Fruit fly (Drosophila melanogaster) whole organism, prepupa: Measurements from ENCODE around the gene CG3719.
A peak's percentile ranks its signal among the peaks of the same experiment; 100 is the strongest.

Experiments
- Blimp-1 ChIP-seq: fragments of 200-800 bp; sonication (Bioruptor generic); optimal IDR thresholded peaks from 3 replicates; lab custom pipeline; 2017; ENCODE audit warnings: missing biosample characterization, missing genetic modification characterization, mild to moderate bottlenecking, moderate library complexity, missing genetic modification reagents
- CG10631 ChIP-seq: fragments of 200-800 bp; sonication (Bioruptor generic); optimal IDR thresholded peaks from 2 replicates; lab custom pipeline; 2016; ENCODE audit warnings: missing biosample characterization, missing genetic modification characterization
- CG11294 ChIP-seq: fragments of 200-800 bp; sonication (Bioruptor generic); IDR thresholded peaks from 2 replicates; pipeline ENCODE4 v1.3.6; 2022; ENCODE audit warnings: missing biosample characterization, missing genetic modification characterization
- CG11762 ChIP-seq: fragments of 200-800 bp; sonication (Bioruptor generic); optimal IDR thresholded peaks from 3 replicates; lab custom pipeline; 2016; ENCODE audit warnings: missing biosample characterization, missing genetic modification characterization; ENCODE audit not compliant: insufficient read depth
- CG11902 ChIP-seq: fragments of 200-800 bp; sonication (Bioruptor generic); optimal IDR thresholded peaks from 3 replicates; lab custom pipeline; 2016; ENCODE audit warnings: missing biosample characterization, missing genetic modification characterization
- CG15336 ChIP-seq: fragments of 200-800 bp; sonication (Bioruptor generic); IDR thresholded peaks from 2 replicates; pipeline ENCODE4 v1.3.6; 2022; ENCODE audit warnings: missing biosample characterization, missing genetic modification characterization
- CG1621 ChIP-seq: fragments of 200-800 bp; sonication (Bioruptor generic); optimal IDR thresholded peaks from 3 replicates; lab custom pipeline; 2018; ENCODE audit warnings: missing biosample characterization, mild to moderate bottlenecking, missing genetic modification characterization
- CG32006 ChIP-seq: fragments of 200-800 bp; sonication (Bioruptor generic); optimal IDR thresholded peaks from 3 replicates; lab custom pipeline; 2017; ENCODE audit warnings: missing biosample characterization, mild to moderate bottlenecking, missing genetic modification characterization
- CG34406 ChIP-seq: fragments of 200-800 bp; sonication (Bioruptor generic); optimal IDR thresholded peaks from 3 replicates; lab custom pipeline; 2016; ENCODE audit warnings: missing biosample characterization, missing genetic modification characterization
- CG3919 ChIP-seq: fragments of 200-800 bp; sonication (Bioruptor generic); optimal IDR thresholded peaks from 3 replicates; lab custom pipeline; 2016; ENCODE audit warnings: missing biosample characterization, missing genetic modification characterization
- CG6163 ChIP-seq: fragments of 200-800 bp; sonication (Bioruptor generic); IDR thresholded peaks from 3 replicates; pipeline ENCODE4 v1.3.6; 2022; ENCODE audit warnings: missing biosample characterization, missing genetic modification characterization
- CG6276 ChIP-seq: fragments of 200-800 bp; sonication (Bioruptor generic); optimal IDR thresholded peaks from 2 replicates; lab custom pipeline; 2017; ENCODE audit warnings: missing biosample characterization, mild to moderate bottlenecking, missing genetic modification characterization
- CG6854 ChIP-seq: fragments of 200-800 bp; sonication (Bioruptor generic); optimal IDR thresholded peaks from 2 replicates; lab custom pipeline; 2017; ENCODE audit warnings: missing biosample characterization, mild to moderate bottlenecking, missing genetic modification characterization
- CG7368 ChIP-seq: fragments of 200-800 bp; sonication (Bioruptor generic); optimal IDR thresholded peaks from 3 replicates; lab custom pipeline; 2016; ENCODE audit warnings: missing biosample characterization, missing genetic modification characterization
- CG8119 ChIP-seq: fragments of 200-800 bp; sonication (Bioruptor generic); IDR thresholded peaks from 3 replicates; pipeline ENCODE4 v1.3.6; 2022; ENCODE audit warnings: missing biosample characterization, missing genetic modification characterization
- CG8632 ChIP-seq: fragments of 200-800 bp; sonication (Bioruptor generic); optimal IDR thresholded peaks from 3 replicates; lab custom pipeline; 2016; ENCODE audit warnings: missing biosample characterization, missing genetic modification characterization
- CG9139 ChIP-seq: fragments of 200-800 bp; sonication (Bioruptor generic); optimal IDR thresholded peaks from 3 replicates; lab custom pipeline; 2017; ENCODE audit warnings: missing biosample characterization, mild to moderate bottlenecking, missing genetic modification characterization
- Eip75B ChIP-seq: fragments of 200-800 bp; sonication (Bioruptor generic); optimal IDR thresholded peaks from 3 replicates; lab custom pipeline; 2016; ENCODE audit warnings: missing biosample characterization, missing genetic modification characterization
- Eip78C ChIP-seq: fragments of 200-800 bp; sonication (Bioruptor generic); peaks from one replicate; lab custom pipeline; 2016; ENCODE audit warnings: missing biosample characterization, missing genetic modification characterization
- Ets21C ChIP-seq: fragments of 200-800 bp; sonication (Bioruptor generic); optimal IDR thresholded peaks from 3 replicates; lab custom pipeline; 2016; ENCODE audit warnings: missing biosample characterization, missing genetic modification characterization
- Gug ChIP-seq: fragments of 200-800 bp; sonication (Bioruptor generic); IDR thresholded peaks from 2 replicates; pipeline ENCODE4 v1.3.6; 2022; ENCODE audit warnings: missing biosample characterization, missing genetic modification characterization
- Hr38 ChIP-seq: sonication (Bioruptor generic); optimal IDR thresholded peaks from 2 replicates; lab custom pipeline; 2016; ENCODE audit warnings: missing biosample characterization, missing genetic modification characterization
- Hr39 ChIP-seq: fragments of 200-800 bp; sonication (Bioruptor generic); optimal IDR thresholded peaks from 2 replicates; lab custom pipeline; 2016; ENCODE audit warnings: missing biosample characterization, missing genetic modification characterization
- Hr4 ChIP-seq: fragments of 200-800 bp; sonication (Bioruptor generic); optimal IDR thresholded peaks from 3 replicates; lab custom pipeline; 2016; ENCODE audit warnings: missing biosample characterization, missing genetic modification characterization
- Lpt ChIP-seq: fragments of 200-800 bp; sonication (Bioruptor generic); optimal IDR thresholded peaks from 3 replicates; lab custom pipeline; 2016; ENCODE audit warnings: missing biosample characterization, missing genetic modification characterization
- Met ChIP-seq: fragments of 200-800 bp; sonication (Bioruptor generic); optimal IDR thresholded peaks from 3 replicates; lab custom pipeline; 2016; ENCODE audit warnings: missing biosample characterization, missing genetic modification characterization
- OdsH ChIP-seq: fragments of 200-800 bp; sonication (Bioruptor generic); optimal IDR thresholded peaks from 3 replicates; lab custom pipeline; 2016; ENCODE audit warnings: missing biosample characterization, missing genetic modification characterization
- Smox ChIP-seq: fragments of 200-800 bp; sonication (Bioruptor generic); optimal IDR thresholded peaks from 3 replicates; lab custom pipeline; 2016; ENCODE audit warnings: missing biosample characterization, missing genetic modification characterization
- Sox102F ChIP-seq: fragments of 200-800 bp; sonication (Bioruptor generic); optimal IDR thresholded peaks from 2 replicates; lab custom pipeline; 2016; ENCODE audit warnings: missing biosample characterization, mild to moderate bottlenecking, missing genetic modification characterization
- Sox14 ChIP-seq: fragments of 200-800 bp; sonication (Bioruptor generic); optimal IDR thresholded peaks from 3 replicates; lab custom pipeline; 2016; ENCODE audit warnings: missing biosample characterization, missing genetic modification characterization
- Sox15 ChIP-seq: fragments of 200-800 bp; sonication (Bioruptor generic); optimal IDR thresholded peaks from 3 replicates; lab custom pipeline; 2016; ENCODE audit warnings: missing biosample characterization, missing genetic modification characterization
- achi ChIP-seq: fragments of 200-800 bp; sonication (Bioruptor generic); optimal IDR thresholded peaks from 3 replicates; lab custom pipeline; 2016; ENCODE audit warnings: missing biosample characterization, missing genetic modification characterization
- eg ChIP-seq: fragments of 200-800 bp; sonication (Bioruptor generic); IDR thresholded peaks from 3 replicates; pipeline ENCODE4 v1.3.6; 2022; ENCODE audit warnings: missing biosample characterization, missing genetic modification characterization
- fd59A ChIP-seq: fragments of 200-800 bp; sonication (Bioruptor generic); optimal IDR thresholded peaks from 2 replicates; lab custom pipeline; 2017; ENCODE audit warnings: missing biosample characterization, mild to moderate bottlenecking, missing genetic modification characterization, missing genetic modification reagents
- fkh ChIP-seq: fragments of 200-800 bp; sonication (Bioruptor generic); optimal IDR thresholded peaks from 3 replicates; lab custom pipeline; 2017; ENCODE audit warnings: missing biosample characterization, mild to moderate bottlenecking, missing genetic modification characterization, moderate library complexity
- lz ChIP-seq: fragments of 200-800 bp; sonication (Bioruptor generic); optimal IDR thresholded peaks from 3 replicates; lab custom pipeline; 2016; ENCODE audit warnings: missing biosample characterization, missing genetic modification characterization
- net ChIP-seq: fragments of 200-800 bp; sonication (Bioruptor generic); optimal IDR thresholded peaks from 3 replicates; lab custom pipeline; 2016; ENCODE audit warnings: missing biosample characterization, missing genetic modification characterization
- salr ChIP-seq, 2 experiments: fragments of 200-800 bp; sonication (Bioruptor generic); optimal IDR thresholded peaks; 3 replicates each; lab custom pipeline; 2016 to 2018; ENCODE audit warnings: missing biosample characterization in 2 of 2, missing genetic modification characterization in 2 of 2, mild to moderate bottlenecking in 1 of 2
- spab ChIP-seq: fragments of 200-800 bp; sonication (Bioruptor generic); optimal IDR thresholded peaks from 2 replicates; lab custom pipeline; 2017; ENCODE audit warnings: missing biosample characterization, mild to moderate bottlenecking, missing genetic modification characterization, missing genetic modification reagents
- svp ChIP-seq: fragments of 200-800 bp; sonication (Bioruptor generic); peaks from one replicate; lab custom pipeline; 2016; ENCODE audit warnings: missing biosample characterization, missing genetic modification characterization
- topi ChIP-seq: fragments of 200-800 bp; sonication (Bioruptor generic); optimal IDR thresholded peaks from 3 replicates; lab custom pipeline; 2016; ENCODE audit warnings: missing biosample characterization, missing genetic modification characterization
- vri ChIP-seq: fragments of 200-800 bp; sonication (Bioruptor generic); optimal IDR thresholded peaks from 3 replicates; lab custom pipeline; 2016; ENCODE audit warnings: missing biosample characterization, mild to moderate bottlenecking, missing genetic modification characterization

CG3719 gene

dm6 chrX:1411225-1411932 is 31.1 kb upstream of the CG3719 start (continued):
- TF ChIP-seq salr (GFP tag; optimal IDR thresholded peaks at IDR 0.05; lab: Kevin White, UChicago) (no peak), Eip75B (GFP tag; lab: Kevin White, UChicago) (peak; percentile 27), achi (GFP tag; lab: Kevin White, UChicago) (peak; percentile 35), Hr39 (peak; percentile 21), Sox15 (GFP tag; lab: Kevin White, UChicago) (no peak), Gug (GFP tag; lab: Robert Waterston, UW) (no peak), Hr4 (GFP tag; lab: Kevin White, UChicago) (no peak), OdsH (GFP tag; lab: Kevin White, UChicago) (peak; percentile 24), CG11762 (GFP tag; lab: Kevin White, UChicago) (no peak), vri (GFP tag; lab: Kevin White, UChicago) (no peak), spab (no peak), Ets21C (GFP tag; lab: Kevin White, UChicago) (no peak), CG8119 (no peak), CG8632 (GFP tag; lab: Kevin White, UChicago) (no peak), CG6163 (GFP tag; lab: Robert Waterston, UW) (peak; percentile 36; the same call in 1 of the 3 replicates), CG11294 (GFP tag; lab: Robert Waterston, UW) (no peak), CG11902 (GFP tag; lab: Kevin White, UChicago) (peak; percentile 23), Met (GFP tag; lab: Kevin White, UChicago) (peak; percentile 33), fd59A (no peak), topi (peak; percentile 56), CG1621 (no peak), CG32006 (GFP tag; lab: Kevin White, UChicago) (peak; percentile 22), eg (GFP tag; lab: Robert Waterston, UW) (peak; percentile 10; the same call in 1 of the 3 replicates), Sox102F (GFP tag; lab: Kevin White, UChicago) (no peak), CG3919 (peak; percentile 53), CG9139 (GFP tag; lab: Kevin White, UChicago) (peak; percentile 23), Smox (peak; percentile 23), CG34406 (peak; percentile 1), Blimp-1 (GFP tag; lab: Kevin White, UChicago) (peak; percentile 70), CG6854 (GFP tag; lab: Kevin White, UChicago) (no peak), CG7368 (GFP tag; lab: Kevin White, UChicago) (peak; percentile 50), fkh (GFP tag; lab: Kevin White, UChicago) (no peak), lz (GFP tag; lab: Kevin White, UChicago) (peak; percentile 10), svp (GFP tag; lab: Kevin White, UChicago) (peak; percentile 76), CG10631 (GFP tag; lab: Kevin White, UChicago) (no peak)

dm6 chrX:1410312-1410711 is 30.0 kb upstream of the CG3719 start:
- TF ChIP-seq CG9139 (GFP tag; lab: Kevin White, UChicago) (no peak), lz (GFP tag; lab: Kevin White, UChicago) (no peak), topi (no peak), Eip78C (GFP tag; lab: Kevin White, UChicago) (peak; percentile 21), Sox14 (GFP tag; lab: Kevin White, UChicago) (no peak), svp (GFP tag; lab: Kevin White, UChicago) (no peak)
- TF ChIP-seq, all 60 proteins: peak for 1

dm6 chrX:1408964-1409363 is 28.7 kb upstream of the CG3719 start, which contains the start of gene futsch:
Gene futsch (plus strand): TSS chrX:1409069.
- TF ChIP-seq Sox15 (GFP tag; lab: Kevin White, UChicago) (no peak), eg (GFP tag; lab: Robert Waterston, UW) (no peak), net (GFP tag; lab: Kevin White, UChicago) (no peak), Hr38 (GFP tag; lab: Kevin White, UChicago) (no peak), Lpt (GFP tag; lab: Kevin White, UChicago) (no peak), Hr4 (GFP tag; lab: Kevin White, UChicago) (no peak), Eip75B (GFP tag; lab: Kevin White, UChicago) (no peak), CG6163 (GFP tag; lab: Robert Waterston, UW) (no peak), CG15336 (GFP tag; lab: Robert Waterston, UW) (no peak), CG11294 (GFP tag; lab: Robert Waterston, UW) (no peak), CG6276 (GFP tag; lab: Kevin White, UChicago) (no peak)
